Fruit fly (Drosophila melanogaster): Measurements from ENCODE around the gene Pex12.
A peak's percentile ranks its signal among the peaks of the same experiment; 100 is the strongest.

Gene Pex12

DNA sequence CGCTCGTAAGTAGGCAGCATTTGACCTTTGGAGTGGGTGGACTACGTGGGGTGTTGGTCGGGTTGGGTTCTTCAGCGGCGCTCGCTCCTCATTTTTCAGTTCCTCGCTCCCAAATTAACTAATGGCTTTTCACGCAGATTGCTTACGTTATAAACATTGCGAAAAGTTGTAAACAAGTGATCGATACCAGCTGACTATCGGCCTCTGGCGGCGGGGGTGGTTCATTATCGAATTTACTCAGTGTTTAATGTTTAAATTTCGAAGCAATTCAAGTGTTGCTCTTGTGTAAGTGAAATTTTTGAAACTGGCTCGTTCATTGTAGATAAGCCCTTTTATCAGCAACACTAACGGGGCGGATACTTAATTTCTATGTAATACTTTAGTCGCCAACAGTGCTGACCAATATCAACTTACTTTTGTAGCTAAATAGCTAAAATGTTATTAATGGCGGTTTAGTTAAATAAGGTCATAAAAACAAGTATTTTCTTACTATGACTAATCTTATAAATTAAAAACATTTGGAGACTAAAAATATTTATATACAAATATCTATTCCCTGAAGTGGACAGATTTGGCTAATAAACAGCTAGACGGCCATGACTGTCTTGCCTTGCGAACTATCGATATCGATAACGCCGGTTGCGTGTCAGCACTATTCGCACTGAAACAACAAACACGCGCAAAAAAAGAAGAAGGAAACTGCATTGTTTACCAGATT, 3.7 kb downstream of the Pex12 start, which contains the start of the genes PGAP2 and Clp:
PGAP2 (minus strand) TSS at position 194 of the 718 bp plus-strand sequence.
Clp (plus strand) TSS at position 650 of the 718 bp plus-strand sequence.
- TF ChIP-seq croc (GFP tag; conservative IDR thresholded peaks at IDR 0.05), result peak; percentile 71
- peak; percentile 25 for TF ChIP-seq jumu (GFP tag; optimal IDR thresholded peaks at IDR 0.05)
- TF ChIP-seq CG11456 (GFP tag; IDR thresholded peaks at IDR 0.05), result peak; percentile 73; the same call in 2 of the 3 replicates
- TF ChIP-seq abd-A (tag; optimal IDR thresholded peaks at IDR 0.05), result no peak
- TF ChIP-seq CG16815 (GFP tag; optimal IDR thresholded peaks at IDR 0.05), result peak; percentile 59
- TF ChIP-seq CG6272 (GFP tag; IDR thresholded peaks at IDR 0.05), result peak; percentile 62
- TF ChIP-seq Nf-YA (GFP tag; IDR thresholded peaks at IDR 0.05), result peak; percentile 36; the same call in 1 of the 2 replicates
- peak; percentile 21 for TF ChIP-seq shn (GFP tag; optimal IDR thresholded peaks at IDR 0.05)
- peak; percentile 13 for TF ChIP-seq emc (GFP tag; optimal IDR thresholded peaks at IDR 0.05)
- TF ChIP-seq Jarid2 (GFP tag; optimal IDR thresholded peaks at IDR 0.05), result no peak
- TF ChIP-seq danr (GFP tag; IDR thresholded peaks at IDR 0.05), result peak; percentile 57; the same call in 1 of the 2 replicates
- TF ChIP-seq CG6689 (GFP tag; IDR thresholded peaks at IDR 0.05), result peak; percentile 76
- no peak for TF ChIP-seq jing (GFP tag; optimal IDR thresholded peaks at IDR 0.05)
- TF ChIP-seq CG33557 (GFP tag; optimal IDR thresholded peaks at IDR 0.05), result peak; percentile 53
- TF ChIP-seq D (optimal IDR thresholded peaks at IDR 0.05), result no peak
- peak; percentile 41 for TF ChIP-seq D (GFP tag; optimal IDR thresholded peaks at IDR 0.05)
- no peak for TF ChIP-seq D19A (tag; optimal IDR thresholded peaks at IDR 0.05)
- TF ChIP-seq CG17186 (GFP tag; optimal IDR thresholded peaks at IDR 0.05), result peak; percentile 48
- TF ChIP-seq zen (tag; optimal IDR thresholded peaks at IDR 0.05), result peak; percentile 62
- peak; percentile 70; the same call in 1 of the 2 replicates for TF ChIP-seq CG13287 (GFP tag; IDR thresholded peaks at IDR 0.05; ENCODE audit: partially characterized antibody)
- peak; percentile 65 for TF ChIP-seq CG4730 (GFP tag; IDR thresholded peaks at IDR 0.05)
- peak; percentile 54; the same call in 1 of the 2 replicates for TF ChIP-seq stc (GFP tag; IDR thresholded peaks at IDR 0.05)
- TF ChIP-seq CG17912 (GFP tag; optimal IDR thresholded peaks at IDR 0.05), result no peak
- peak; percentile 67 to 69 for TF ChIP-seq Pdp1 (GFP tag; optimal IDR thresholded peaks at IDR 0.05)
- TF ChIP-seq CG16863 (GFP tag; optimal IDR thresholded peaks at IDR 0.05), result no peak
- TF ChIP-seq pzg (GFP tag; optimal IDR thresholded peaks at IDR 0.05), result peak; percentile 34
- peak; percentile 81 for TF ChIP-seq dysf (GFP tag; IDR thresholded peaks at IDR 0.05)
- TF ChIP-seq Fer3 (tag; optimal IDR thresholded peaks at IDR 0.05), result peak; percentile 78
- peak; percentile 52; the same call in 1 of the 2 replicates for TF ChIP-seq CG8765 (GFP tag; IDR thresholded peaks at IDR 0.05)
- peak; percentile 33 for TF ChIP-seq CG15073 (GFP tag; optimal IDR thresholded peaks at IDR 0.05)
- TF ChIP-seq CG7928 (GFP tag; optimal IDR thresholded peaks at IDR 0.05), result no peak
- TF ChIP-seq ara (GFP tag; IDR thresholded peaks at IDR 0.05), result peak; percentile 64; the same call in 1 of the 2 replicates
- peak; percentile 52; the same call in 1 of the 2 replicates for TF ChIP-seq Rx (GFP tag; IDR thresholded peaks at IDR 0.05)
- no peak for TF ChIP-seq usp (GFP tag; optimal IDR thresholded peaks at IDR 0.05)
- TF ChIP-seq CG7963 (GFP tag; IDR thresholded peaks at IDR 0.05; ENCODE audit: partially characterized antibody), result no peak
- peak; percentile 9 for TF ChIP-seq CG3995 (GFP tag; optimal IDR thresholded peaks at IDR 0.05)
- TF ChIP-seq br (optimal IDR thresholded peaks at IDR 0.05), result no peak
- TF ChIP-seq CG12155 (GFP tag; optimal IDR thresholded peaks at IDR 0.05), result peak; percentile 73
- TF ChIP-seq tin (GFP tag; optimal IDR thresholded peaks at IDR 0.05), result peak; percentile 73
- peak; percentile 64 for TF ChIP-seq Nf-YC (tag; optimal IDR thresholded peaks at IDR 0.05)
- TF ChIP-seq CG2712 (tag; optimal IDR thresholded peaks at IDR 0.05), result peak; percentile 85
- peak; percentile 79 for TF ChIP-seq CG4424 (GFP tag; optimal IDR thresholded peaks at IDR 0.05)
- TF ChIP-seq Elba2 (GFP tag; optimal IDR thresholded peaks at IDR 0.05), result no peak
- no peak for TF ChIP-seq eve (GFP tag; optimal IDR thresholded peaks at IDR 0.05)
- TF ChIP-seq ac (GFP tag; optimal IDR thresholded peaks at IDR 0.05), result no peak
- TF ChIP-seq NC2α (GFP tag; optimal IDR thresholded peaks at IDR 0.05), result no peak
- TF ChIP-seq vfl (GFP tag; optimal IDR thresholded peaks at IDR 0.05), result peak; percentile 17
- TF ChIP-seq CG8388 (GFP tag; optimal IDR thresholded peaks at IDR 0.05), result peak; percentile 85
- peak; percentile 76 for TF ChIP-seq sug (tag; optimal IDR thresholded peaks at IDR 0.05)
- peak; percentile 87 for TF ChIP-seq nmo (GFP tag; optimal IDR thresholded peaks at IDR 0.05)
